Worm (Caenorhabditis elegans) whole organism, L3 larva: ENCODE results near the gene col-163.

Source experiments
- ama-1 ChIP-seq: fragments of 150-350 bp; optimal IDR thresholded peaks from 2 replicates; lab custom pipeline; 2018
- ceh-28 ChIP-seq: fragments of 150-350 bp; optimal IDR thresholded peaks from 2 replicates; lab custom pipeline; 2014; ENCODE audit warnings: missing biosample characterization, missing genetic modification reagents, missing genetic modification characterization
- pqm-1 ChIP-seq: fragments of 150-350 bp; optimal IDR thresholded peaks from 2 replicates; lab custom pipeline; 2017; ENCODE audit warnings: missing biosample characterization, missing genetic modification characterization, inconsistent platforms

DNA sequence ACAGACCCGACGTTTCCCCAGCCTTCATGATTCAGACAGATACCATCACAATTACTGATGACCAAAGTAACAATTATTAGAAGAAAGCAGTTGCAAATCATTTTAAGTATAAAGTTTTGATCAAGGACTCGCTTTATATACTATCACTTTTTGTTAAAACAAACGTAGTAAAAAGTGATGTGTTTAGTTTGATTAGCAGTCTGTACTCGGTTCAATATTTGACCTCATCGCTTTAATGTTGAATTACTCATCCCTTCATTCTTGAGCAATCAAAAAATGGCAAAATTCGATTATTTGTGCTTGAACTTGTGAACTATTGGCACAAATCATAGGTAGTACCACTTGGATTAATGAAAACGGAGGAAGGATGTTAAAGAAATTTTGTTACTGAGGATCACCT lies 41.6 kb upstream of the col-163 start, which contains the start of gene abf-4:
- TF ChIP-seq ceh-28 (tag; lab: Kevin White, UChicago) (no peak), ama-1 (lab: Kevin White, UChicago) (no peak), pqm-1 (tag; lab: Kevin White, UChicago) (no peak)
